Fruit fly (Drosophila melanogaster): ENCODE measurements around the gene CG9626.

DNA sequence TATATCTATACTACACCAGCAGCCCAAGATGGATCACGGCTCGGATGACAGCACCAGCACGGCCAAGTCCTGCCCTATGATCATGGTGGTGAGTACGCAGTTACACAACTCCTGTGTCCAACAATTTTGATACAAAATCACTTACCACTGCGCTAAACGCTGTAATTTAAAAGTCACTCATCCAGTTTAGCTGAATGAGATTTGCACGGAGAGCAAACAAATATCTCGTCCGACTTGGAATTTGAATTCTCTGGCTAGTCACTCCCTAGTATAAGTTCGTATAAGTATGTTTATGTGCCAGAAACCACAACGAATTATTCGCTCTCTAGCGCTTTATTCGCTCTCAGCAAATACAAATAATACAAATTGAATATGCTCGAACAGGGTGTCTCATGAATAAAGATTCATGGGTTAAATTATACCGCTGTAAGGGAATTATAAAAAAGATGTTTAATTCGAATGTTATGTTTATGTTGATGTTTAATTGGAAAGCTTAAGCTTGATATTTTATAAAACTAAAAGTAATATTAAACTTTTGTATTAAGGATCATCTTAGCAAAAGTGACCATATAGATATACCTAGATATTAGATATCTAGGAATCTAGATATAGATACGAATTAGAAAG is 17.0 kb upstream of the CG9626 start:
- TF ChIP-seq CTCF (optimal IDR thresholded peaks at IDR 0.05) (no peak), CG8478 (optimal IDR thresholded peaks at IDR 0.05) (no peak)

All from S2 (cell line).